Worm (Caenorhabditis elegans) whole organism, L2 larva: ENCODE results near the gene str-261.

Experiments
- F13H6.1 ChIP-seq: sonication (generic microtip); optimal IDR thresholded peaks from 2 replicates; lab custom pipeline; 2016; ENCODE audit warnings: missing genetic modification characterization, missing compliant biosample characterization
- ama-1 ChIP-seq: fragments of 150-350 bp; optimal IDR thresholded peaks from 2 replicates; lab custom pipeline; 2018; ENCODE audit warnings: inconsistent platforms
- skn-1 ChIP-seq: sonication (generic microtip); optimal IDR thresholded peaks from 2 replicates; lab custom pipeline; 2017; ENCODE audit warnings: missing biosample characterization, missing genetic modification characterization
- sma-3 ChIP-seq: sonication (generic microtip); optimal IDR thresholded peaks from 2 replicates; lab custom pipeline; 2016; ENCODE audit warnings: missing genetic modification reagents, missing genetic modification characterization, missing compliant biosample characterization

DNA sequence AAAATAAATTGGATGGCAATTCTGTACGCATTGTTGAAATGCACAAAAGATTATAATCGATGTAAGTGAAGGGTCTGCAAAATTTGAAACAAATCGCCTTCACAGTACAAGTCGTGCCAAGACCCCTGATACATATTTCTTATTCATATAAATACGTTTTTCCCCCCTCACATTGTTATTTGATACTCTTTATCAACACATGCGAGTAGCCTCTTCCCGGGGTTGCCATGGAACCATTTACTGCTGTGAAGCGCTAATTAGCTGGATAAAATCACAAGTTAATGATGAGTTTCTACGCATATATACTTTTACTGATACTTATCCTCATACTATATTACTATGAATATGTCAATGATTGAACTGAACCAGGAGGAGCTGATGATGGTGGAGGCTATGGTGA is 43.0 kb upstream of the str-261 start, which contains the start of gene Y48A6B.14:
- TF ChIP-seq sma-3 (GFP tag; lab: Kevin White, UChicago): no peak
- TF ChIP-seq ama-1: no peak
- no peak for TF ChIP-seq F13H6.1 (tag; lab: Kevin White, UChicago)
- TF ChIP-seq skn-1 (tag; lab: Kevin White, UChicago): no peak
